Worm (Caenorhabditis elegans) whole organism, L1 larva: Measurements from ENCODE around the gene decr-1.1.
A peak's percentile ranks its signal among the peaks of the same experiment; 100 is the strongest.

Experiments used
- C04F5.9 ChIP-seq: sonication (generic microtip); optimal IDR thresholded peaks from 2 replicates; lab custom pipeline; 2016; ENCODE audit warnings: missing genetic modification characterization, missing compliant biosample characterization
- C16A3.4 ChIP-seq: fragments of 150-350 bp; optimal IDR thresholded peaks from 2 replicates; lab custom pipeline; 2014; ENCODE audit warnings: missing biosample characterization, missing genetic modification characterization
- C34B4.2 ChIP-seq: sonication (generic microtip); optimal IDR thresholded peaks from 2 replicates; lab custom pipeline; 2017; ENCODE audit warnings: mild to moderate bottlenecking, missing genetic modification characterization, missing compliant biosample characterization
- F16B12.6 ChIP-seq: fragments of 150-350 bp; optimal IDR thresholded peaks from 2 replicates; lab custom pipeline; 2014; ENCODE audit warnings: missing biosample characterization, missing genetic modification characterization
- Y116A8C.19 ChIP-seq: sonication (generic microtip); optimal IDR thresholded peaks from 2 replicates; lab custom pipeline; 2016; ENCODE audit warnings: missing compliant biosample characterization, missing genetic modification characterization, borderline replicate concordance
- aha-1 ChIP-seq: fragments of 150-350 bp; optimal IDR thresholded peaks from 2 replicates; lab custom pipeline; 2014; ENCODE audit warnings: missing biosample characterization, missing genetic modification characterization
- ama-1 ChIP-seq: fragments of 150-350 bp; optimal IDR thresholded peaks from 2 replicates; lab custom pipeline; 2014
- blmp-1 ChIP-seq: fragments of 150-350 bp; optimal IDR thresholded peaks from 2 replicates; lab custom pipeline; 2014; ENCODE audit warnings: missing biosample characterization, missing genetic modification characterization
- ceh-8 ChIP-seq: fragments of 200-800 bp; sonication (Bioruptor generic); optimal IDR thresholded peaks from 2 replicates; lab custom pipeline; 2018; ENCODE audit warnings: mild to moderate bottlenecking, missing genetic modification characterization, moderate library complexity, missing compliant biosample characterization
- ceh-82 ChIP-seq, 3 experiments: fragments of 150-350 bp in 1 of 3; sonication (generic microtip) in 2 of 3; optimal IDR thresholded peaks; 2 replicates each; lab custom pipeline; 2014 to 2017; ENCODE audit warnings: missing biosample characterization in 3 of 3, missing genetic modification characterization in 3 of 3
- ceh-90 ChIP-seq: sonication (generic microtip); optimal IDR thresholded peaks from 2 replicates; lab custom pipeline; 2016; ENCODE audit warnings: missing genetic modification characterization, missing compliant biosample characterization
- dpl-1 ChIP-seq, 3 experiments: fragments of 150-350 bp in 2 of 3; sonication (generic microtip) in 1 of 3; optimal IDR thresholded peaks; 2 replicates each; lab custom pipeline; 2014 to 2017; ENCODE audit warnings: missing biosample characterization in 3 of 3, missing genetic modification characterization in 3 of 3, missing genetic modification reagents in 3 of 3
- dsc-1 ChIP-seq: sonication (generic microtip); optimal IDR thresholded peaks from 2 replicates; lab custom pipeline; 2016; ENCODE audit warnings: mild to moderate bottlenecking, missing genetic modification characterization, missing compliant biosample characterization
- efl-3 ChIP-seq: fragments of 200-800 bp; sonication (Bioruptor generic); optimal IDR thresholded peaks from 2 replicates; lab custom pipeline; 2018; ENCODE audit warnings: mild to moderate bottlenecking, missing genetic modification characterization, missing compliant biosample characterization
- egl-13 ChIP-seq: sonication (generic microtip); optimal IDR thresholded peaks from 2 replicates; lab custom pipeline; 2016; ENCODE audit warnings: missing genotype, missing genetic modification reagents, missing genetic modification characterization, missing compliant biosample characterization
- egl-27 ChIP-seq, 2 experiments: fragments of 150-350 bp in 1 of 2; sonication (generic microtip); optimal IDR thresholded peaks; 3 replicates each; lab custom pipeline; 2017 to 2018; ENCODE audit warnings: missing biosample characterization in 2 of 2, missing genetic modification characterization in 2 of 2, missing genetic modification reagents in 2 of 2
- elt-2 ChIP-seq: sonication (generic microtip); optimal IDR thresholded peaks from 2 replicates; lab custom pipeline; 2016; ENCODE audit warnings: missing genetic modification characterization, mild to moderate bottlenecking, inconsistent platforms, missing compliant biosample characterization, missing genetic modification reagents
- elt-3 ChIP-seq, 6 experiments: fragments of 150-350 bp in 1 of 6; sonication (generic microtip); optimal IDR thresholded peaks; 2 replicates each; lab custom pipeline; 2017 to 2018; ENCODE audit warnings: missing biosample characterization in 6 of 6, missing genetic modification characterization in 6 of 6, inconsistent platforms in 1 of 6
- ets-5 ChIP-seq: fragments of 200-800 bp; sonication (Bioruptor generic); IDR thresholded peaks from 2 replicates; pipeline ENCODE4 v1.3.6; 2022; ENCODE audit warnings: missing genetic modification characterization, missing compliant biosample characterization
- fkh-4 ChIP-seq: sonication (generic microtip); optimal IDR thresholded peaks from 2 replicates; lab custom pipeline; 2016; ENCODE audit warnings: missing compliant biosample characterization, missing genetic modification characterization, borderline replicate concordance
- fos-1 ChIP-seq: fragments of 150-350 bp; optimal IDR thresholded peaks from 2 replicates; lab custom pipeline; 2014; ENCODE audit warnings: missing biosample characterization, missing genetic modification characterization
- grh-1 ChIP-seq: fragments of 200-800 bp; sonication (Bioruptor generic); IDR thresholded peaks from 2 replicates; pipeline ENCODE4 v1.3.6; 2022; ENCODE audit warnings: missing genetic modification reagents, missing genetic modification characterization, missing compliant biosample characterization
- hlh-4 ChIP-seq: sonication (generic microtip); optimal IDR thresholded peaks from 2 replicates; lab custom pipeline; 2016; ENCODE audit warnings: mild to moderate bottlenecking, missing genetic modification characterization, missing compliant biosample characterization
- isw-1 ChIP-seq: fragments of 200-800 bp; sonication (Bioruptor generic); IDR thresholded peaks from 2 replicates; pipeline ENCODE4 v1.3.6; 2022; ENCODE audit warnings: missing genetic modification characterization, missing compliant biosample characterization
- lin-14 ChIP-seq: fragments of 200-800 bp; sonication (Bioruptor generic); optimal IDR thresholded peaks from 2 replicates; lab custom pipeline; 2018; ENCODE audit warnings: mild to moderate bottlenecking, missing genetic modification characterization, moderate library complexity, missing compliant biosample characterization
- lin-15B ChIP-seq: fragments of 150-350 bp; sonication (generic microtip); optimal IDR thresholded peaks from 3 replicates; lab custom pipeline; 2014; ENCODE audit warnings: missing biosample characterization, missing genetic modification characterization
- lin-35 ChIP-seq, 2 experiments: fragments of 150-350 bp; optimal IDR thresholded peaks; 2 replicates each; lab custom pipeline; 2014; ENCODE audit warnings: missing biosample characterization in 2 of 2, missing genetic modification characterization in 2 of 2, missing genetic modification reagents in 2 of 2
- lin-39 ChIP-seq: fragments of 150-350 bp; optimal IDR thresholded peaks from 2 replicates; lab custom pipeline; 2014; ENCODE audit warnings: missing biosample characterization, missing genetic modification reagents, missing genetic modification characterization
- lir-3 ChIP-seq: sonication (generic microtip); optimal IDR thresholded peaks from 2 replicates; lab custom pipeline; 2016; ENCODE audit warnings: mild to moderate bottlenecking, missing genetic modification characterization, moderate library complexity, missing compliant biosample characterization; ENCODE audit not compliant: poor library complexity
- mef-2 ChIP-seq: fragments of 150-350 bp; optimal IDR thresholded peaks from 2 replicates; lab custom pipeline; 2014; ENCODE audit warnings: missing biosample characterization, missing genetic modification characterization
- nhr-19 ChIP-seq: fragments of 200-800 bp; sonication (Bioruptor generic); conservative IDR thresholded peaks from 2 replicates; pipeline ENCODE4 v1.3.6; 2022; ENCODE audit warnings: missing genetic modification characterization, missing compliant biosample characterization
- nhr-20 ChIP-seq: sonication (generic microtip); optimal IDR thresholded peaks from 2 replicates; lab custom pipeline; 2016; ENCODE audit warnings: mild to moderate bottlenecking, missing genetic modification characterization, missing compliant biosample characterization
- nhr-237 ChIP-seq: fragments of 150-350 bp; optimal IDR thresholded peaks from 2 replicates; lab custom pipeline; 2014; ENCODE audit warnings: missing biosample characterization, missing genetic modification characterization
- nhr-28 ChIP-seq: fragments of 150-350 bp; optimal IDR thresholded peaks from 2 replicates; lab custom pipeline; 2014; ENCODE audit warnings: missing biosample characterization, missing genetic modification characterization
- nhr-47 ChIP-seq: sonication (generic microtip); optimal IDR thresholded peaks from 2 replicates; lab custom pipeline; 2016; ENCODE audit warnings: mild to moderate bottlenecking, missing genetic modification characterization, moderate library complexity, missing compliant biosample characterization
- nhr-71 ChIP-seq: sonication (generic microtip); optimal IDR thresholded peaks from 2 replicates; lab custom pipeline; 2016; ENCODE audit warnings: mild to moderate bottlenecking, missing genetic modification characterization, moderate library complexity, missing compliant biosample characterization
- nhr-76 ChIP-seq: sonication (generic microtip); optimal IDR thresholded peaks from 2 replicates; lab custom pipeline; 2017; ENCODE audit warnings: missing biosample characterization, missing genetic modification characterization
- pax-3 ChIP-seq: fragments of 200-800 bp; sonication (Bioruptor generic); optimal IDR thresholded peaks from 2 replicates; lab custom pipeline; 2018; ENCODE audit warnings: mild to moderate bottlenecking, missing genetic modification characterization, moderate library complexity, missing compliant biosample characterization
- snu-23 ChIP-seq: sonication (generic microtip); optimal IDR thresholded peaks from 2 replicates; lab custom pipeline; 2016; ENCODE audit warnings: missing genetic modification characterization, missing compliant biosample characterization
- sptf-1 ChIP-seq: fragments of 150-350 bp; optimal IDR thresholded peaks from 2 replicates; lab custom pipeline; 2014; ENCODE audit warnings: missing biosample characterization, missing genetic modification characterization
- sup-37 ChIP-seq: fragments of 200-800 bp; sonication (Bioruptor generic); optimal IDR thresholded peaks from 2 replicates; lab custom pipeline; 2018; ENCODE audit warnings: mild to moderate bottlenecking, missing genetic modification characterization, missing compliant biosample characterization
- swsn-7 ChIP-seq: sonication (generic microtip); optimal IDR thresholded peaks from 2 replicates; lab custom pipeline; 2016; ENCODE audit warnings: missing genetic modification characterization, missing compliant biosample characterization
- tlp-1 ChIP-seq: fragments of 150-350 bp; optimal IDR thresholded peaks from 2 replicates; lab custom pipeline; 2014; ENCODE audit warnings: missing biosample characterization, missing genetic modification characterization
- unc-130 ChIP-seq: fragments of 150-350 bp; optimal IDR thresholded peaks from 2 replicates; lab custom pipeline; 2017; ENCODE audit warnings: missing biosample characterization, missing genetic modification characterization, inconsistent platforms
- unc-30 ChIP-seq: sonication (generic microtip); optimal IDR thresholded peaks from 2 replicates; lab custom pipeline; 2017; ENCODE audit warnings: missing biosample characterization, missing genetic modification characterization
- unc-62 ChIP-seq: fragments of 150-350 bp; optimal IDR thresholded peaks from 2 replicates; lab custom pipeline; 2014; ENCODE audit warnings: missing biosample characterization, missing genetic modification reagents, missing genetic modification characterization
- unc-86 ChIP-seq: sonication (generic microtip); optimal IDR thresholded peaks from 2 replicates; lab custom pipeline; 2016; ENCODE audit warnings: missing genetic modification characterization, missing compliant biosample characterization
- vab-15 ChIP-seq: sonication (generic microtip); optimal IDR thresholded peaks from 2 replicates; lab custom pipeline; 2017; ENCODE audit warnings: missing genotype, mild to moderate bottlenecking, missing genetic modification characterization, missing compliant biosample characterization
- zag-1 ChIP-seq: fragments of 150-350 bp; optimal IDR thresholded peaks from 2 replicates; lab custom pipeline; 2014; ENCODE audit warnings: missing biosample characterization, missing genetic modification characterization
- zip-4 ChIP-seq: fragments of 200-800 bp; sonication (Bioruptor generic); optimal IDR thresholded peaks from 2 replicates; lab custom pipeline; 2018; ENCODE audit warnings: mild to moderate bottlenecking, missing genetic modification characterization, moderate library complexity, missing compliant biosample characterization
- ztf-11 ChIP-seq, 2 experiments: sonication (generic microtip); optimal IDR thresholded peaks; 2 replicates each; lab custom pipeline; 2016 to 2017; ENCODE audit warnings: missing genetic modification characterization in 2 of 2, missing biosample characterization in 1 of 2, missing compliant biosample characterization in 1 of 2
- ztf-4 ChIP-seq: fragments of 150-350 bp; optimal IDR thresholded peaks from 2 replicates; lab custom pipeline; 2014; ENCODE audit warnings: missing biosample characterization, missing genetic modification characterization

The decr-1.1 gene

DNA sequence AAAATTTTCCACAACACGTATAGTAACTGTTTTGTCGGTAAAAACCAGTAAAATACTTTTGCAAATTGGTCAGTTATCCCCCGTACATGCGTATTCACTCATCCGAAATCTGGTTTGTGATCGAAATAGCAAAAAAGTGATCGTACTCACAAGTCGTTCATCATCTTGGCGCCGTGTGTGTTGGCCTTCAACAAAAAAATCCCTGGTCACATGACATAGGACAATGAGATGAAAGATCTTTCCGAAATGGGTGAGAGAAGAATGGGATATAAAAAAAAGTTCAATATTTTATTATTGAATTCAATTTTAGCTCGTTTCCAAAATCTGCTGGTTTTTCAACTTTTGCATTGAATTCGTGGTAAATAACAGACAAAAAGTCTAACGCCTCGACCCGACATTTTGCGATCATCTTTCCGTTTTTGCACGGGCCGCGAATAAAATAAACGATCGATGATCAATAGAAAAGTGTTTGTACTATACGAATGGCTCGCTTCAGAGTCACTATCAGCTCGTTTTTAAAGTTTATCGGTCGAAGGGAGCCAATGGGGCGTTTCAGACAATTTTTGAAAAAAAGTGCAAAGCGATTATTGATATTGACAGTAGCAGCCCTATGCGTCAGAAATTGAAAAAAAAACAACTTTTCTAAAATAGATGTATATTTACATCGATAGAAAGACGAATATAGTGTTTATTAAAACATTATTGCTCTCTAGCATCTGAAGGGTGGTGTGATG, 5.9 kb downstream of the decr-1.1 start:
- TF ChIP-seq lin-15B (tag; lab: Kevin White, UChicago), result no peak
- TF ChIP-seq ztf-11 (tag; optimal IDR thresholded peaks at IDR 0.05; lab: Kevin White, UChicago), result no peak
- TF ChIP-seq Y116A8C.19, result no peak
- TF ChIP-seq unc-30, result no peak
- no peak for TF ChIP-seq ceh-8 (GFP tag; lab: Kevin White, UChicago)
- no peak for TF ChIP-seq sptf-1 (tag; lab: Kevin White, UChicago)
- TF ChIP-seq blmp-1 (tag; lab: Kevin White, UChicago), result peak; percentile 53
- TF ChIP-seq nhr-19 (GFP tag; lab: Robert Waterston, UW), result peak; percentile 69
- no peak for TF ChIP-seq unc-62
- TF ChIP-seq C34B4.2 (tag; lab: Kevin White, UChicago), result no peak
- TF ChIP-seq C16A3.4 (tag; lab: Kevin White, UChicago), result peak; percentile 26
- no peak for TF ChIP-seq F16B12.6 (tag; lab: Kevin White, UChicago)
- TF ChIP-seq dsc-1, result no peak
- TF ChIP-seq zag-1 (tag; lab: Kevin White, UChicago), result no peak
- peak; percentile 80 for TF ChIP-seq nhr-71
- TF ChIP-seq unc-130 (tag; lab: Kevin White, UChicago), result peak; percentile 24
- TF ChIP-seq aha-1, result no peak
- TF ChIP-seq egl-13 (tag; lab: Kevin White, UChicago), result no peak
- TF ChIP-seq mef-2 (tag; lab: Kevin White, UChicago), result no peak
- TF ChIP-seq C04F5.9 (tag; lab: Kevin White, UChicago), result no peak
- TF ChIP-seq isw-1 (GFP tag; lab: Robert Waterston, UW), result no peak
- TF ChIP-seq tlp-1 (tag; lab: Kevin White, UChicago), result no peak
- no peak for TF ChIP-seq nhr-237 (tag; lab: Kevin White, UChicago)
- no peak for TF ChIP-seq swsn-7 (tag; lab: Kevin White, UChicago)
- peak; percentile 31 for TF ChIP-seq lir-3 (tag; lab: Kevin White, UChicago)
- TF ChIP-seq dpl-1 (GFP tag; optimal IDR thresholded peaks at IDR 0.05; lab: Kevin White, UChicago), result peak in 1 of 3 experiments; percentile 48
- TF ChIP-seq nhr-76 (tag; lab: Kevin White, UChicago), result no peak
- TF ChIP-seq lin-39, result no peak
- TF ChIP-seq snu-23 (GFP tag; lab: Kevin White, UChicago), result peak; percentile 67
- TF ChIP-seq lin-35 (GFP tag; optimal IDR thresholded peaks at IDR 0.05; lab: Kevin White, UChicago), result peak in 1 of 2 experiments; percentile 34
- no peak for TF ChIP-seq sup-37
- TF ChIP-seq ztf-4, result peak; percentile 57
- TF ChIP-seq ceh-90, result no peak
- TF ChIP-seq nhr-47, result peak; percentile 44
- TF ChIP-seq nhr-28 (tag; lab: Kevin White, UChicago), result no peak
- TF ChIP-seq efl-3, result no peak
- no peak for TF ChIP-seq zip-4
- no peak for TF ChIP-seq unc-86 (tag; lab: Kevin White, UChicago)
- peak; percentile 81 for TF ChIP-seq grh-1
- peak; percentile 75 for TF ChIP-seq lin-14 (GFP tag; lab: Kevin White, UChicago)
- TF ChIP-seq fos-1, result no peak
- TF ChIP-seq fkh-4 (tag; lab: Kevin White, UChicago), result no peak
- peak in 1 of 6 experiments; percentile 15 for TF ChIP-seq elt-3 (tag; optimal IDR thresholded peaks at IDR 0.05; lab: Kevin White, UChicago)
- TF ChIP-seq ceh-82 (tag; optimal IDR thresholded peaks at IDR 0.05; lab: Kevin White, UChicago), result peak in 1 of 3 experiments; percentile 2
- TF ChIP-seq elt-2 (tag; lab: Kevin White, UChicago), result peak; percentile 23
- no peak for TF ChIP-seq vab-15 (tag; lab: Kevin White, UChicago)
- TF ChIP-seq nhr-20, result peak; percentile 35
- TF ChIP-seq ama-1 (lab: Kevin White, UChicago), result peak; percentile 23
- no peak for TF ChIP-seq ets-5 (GFP tag; lab: Robert Waterston, UW)
- no peak for TF ChIP-seq egl-27 (tag; optimal IDR thresholded peaks at IDR 0.05; lab: Kevin White, UChicago)
- TF ChIP-seq pax-3 (tag; lab: Kevin White, UChicago), result no peak
- no peak for TF ChIP-seq hlh-4 (tag; lab: Kevin White, UChicago)
